Worm (Caenorhabditis elegans): ENCODE results near the gene ragc-1.

The ragc-1 gene

ce11 chrIV:11584853-11585252 is 19.9 kb downstream of the ragc-1 start:
- TF ChIP-seq ceh-9 (tag; optimal IDR thresholded peaks at IDR 0.05) (no peak), C08G9.2 (tag; optimal IDR thresholded peaks at IDR 0.05) (no peak), dve-1 (tag; optimal IDR thresholded peaks at IDR 0.05) (no peak), ceh-24 (tag; optimal IDR thresholded peaks at IDR 0.05) (no peak), elt-2 (tag; optimal IDR thresholded peaks at IDR 0.05) (no peak), gmeb-2 (tag; optimal IDR thresholded peaks at IDR 0.05) (no peak), ceh-22 (tag; optimal IDR thresholded peaks at IDR 0.05) (no peak), ceh-34 (tag; optimal IDR thresholded peaks at IDR 0.05) (no peak), unc-55 (GFP tag; optimal IDR thresholded peaks at IDR 0.05) (no peak), che-1 (tag; optimal IDR thresholded peaks at IDR 0.05) (no peak), ahr-1 (tag; optimal IDR thresholded peaks at IDR 0.05) (no peak), ceh-2 (tag; optimal IDR thresholded peaks at IDR 0.05) (no peak), tbx-2 (tag; optimal IDR thresholded peaks at IDR 0.05) (no peak)

ce11 chrIV:11583906-11584378 is 20.8 kb downstream of the ragc-1 start, which contains the start of gene F12F6.1:
TSS of gene F12F6.1 (plus strand) at chrIV:11583956.
- peak; percentile 65 for TF ChIP-seq tbx-2 (tag; optimal IDR thresholded peaks at IDR 0.05)
- no peak for TF ChIP-seq npax-4 (tag; optimal IDR thresholded peaks at IDR 0.05)
- no peak for TF ChIP-seq C08G9.2 (tag; optimal IDR thresholded peaks at IDR 0.05)
- TF ChIP-seq madf-2 (tag; optimal IDR thresholded peaks at IDR 0.05), result no peak
- TF ChIP-seq K09A11.1 (tag; optimal IDR thresholded peaks at IDR 0.05; ENCODE audit: insufficient read depth), result no peak
- TF ChIP-seq sox-2 (GFP tag; IDR thresholded peaks at IDR 0.05), result no peak
- TF ChIP-seq F13H6.1 (tag; optimal IDR thresholded peaks at IDR 0.05), result no peak
- peak; percentile 31 for TF ChIP-seq T23F11.4 (GFP tag; optimal IDR thresholded peaks at IDR 0.05)
- no peak for TF ChIP-seq ceh-14 (tag; optimal IDR thresholded peaks at IDR 0.05)
- peak; percentile 40 for TF ChIP-seq nfya-1 (tag; optimal IDR thresholded peaks at IDR 0.05)
- no peak for TF ChIP-seq sdc-2 (tag; optimal IDR thresholded peaks at IDR 0.05)
- TF ChIP-seq ceh-34 (tag; optimal IDR thresholded peaks at IDR 0.05), result no peak
- peak; percentile 17 for TF ChIP-seq nhr-232 (tag; optimal IDR thresholded peaks at IDR 0.05)
- TF ChIP-seq ref-2 (tag; optimal IDR thresholded peaks at IDR 0.05), result peak; percentile 15
- TF ChIP-seq dve-1 (tag; optimal IDR thresholded peaks at IDR 0.05), result no peak
- TF ChIP-seq ama-1 (optimal IDR thresholded peaks at IDR 0.05), result no peak
- TF ChIP-seq elt-4 (tag; optimal IDR thresholded peaks at IDR 0.05), result no peak
- no peak for TF ChIP-seq ztf-16 (tag; optimal IDR thresholded peaks at IDR 0.05)
- TF ChIP-seq fkh-10 (GFP tag; optimal IDR thresholded peaks at IDR 0.05), result no peak
- no peak for TF ChIP-seq gmeb-2 (tag; optimal IDR thresholded peaks at IDR 0.05)
- no peak for TF ChIP-seq ttx-3 (tag; optimal IDR thresholded peaks at IDR 0.05)
- TF ChIP-seq sox-4 (tag; optimal IDR thresholded peaks at IDR 0.05), result no peak
- TF ChIP-seq elt-2 (tag; optimal IDR thresholded peaks at IDR 0.05), result peak; percentile 20
- no peak for TF ChIP-seq hlh-6 (tag; optimal IDR thresholded peaks at IDR 0.05)
- TF ChIP-seq ceh-45 (GFP tag; IDR thresholded peaks at IDR 0.05), result 0 out of 2 replicates have a peak, but pooled peaks have one; percentile 37
- no peak for TF ChIP-seq ceh-18 (tag; optimal IDR thresholded peaks at IDR 0.05)
- TF ChIP-seq unc-86 (tag; optimal IDR thresholded peaks at IDR 0.05), result no peak
- peak; percentile 48 for TF ChIP-seq ceh-31 (tag; optimal IDR thresholded peaks at IDR 0.05)
- no peak for TF ChIP-seq tbx-7 (tag; optimal IDR thresholded peaks at IDR 0.05)
- peak; percentile 46 for TF ChIP-seq ceh-6 (GFP tag; optimal IDR thresholded peaks at IDR 0.05)
- TF ChIP-seq eyg-1 (tag; optimal IDR thresholded peaks at IDR 0.05), result no peak
- TF ChIP-seq K02D7.2 (tag; optimal IDR thresholded peaks at IDR 0.05), result no peak
- no peak for TF ChIP-seq pha-4 (tag; optimal IDR thresholded peaks at IDR 0.05)
- TF ChIP-seq mec-3 (tag; optimal IDR thresholded peaks at IDR 0.05; ENCODE audit: borderline replicate concordance), result no peak
- TF ChIP-seq pat-9 (tag; optimal IDR thresholded peaks at IDR 0.05), result no peak
- no peak for TF ChIP-seq pax-1 (tag; optimal IDR thresholded peaks at IDR 0.05)

Measured in whole organism, late embryonic.